Fruit fly (Drosophila melanogaster) whole organism, embryonic: ENCODE measurements around the gene ps.

Source experiments
- Blimp-1 ChIP-seq: fragments of 200-800 bp; sonication (Bioruptor generic); optimal IDR thresholded peaks from 3 replicates; lab custom pipeline; 2018; ENCODE audit warnings: missing biosample characterization, missing genetic modification characterization, mild to moderate bottlenecking, moderate library complexity, missing genetic modification reagents
- CG12155 ChIP-seq: fragments of 200-800 bp; sonication (Bioruptor generic); optimal IDR thresholded peaks from 3 replicates; lab custom pipeline; 2016; ENCODE audit warnings: missing biosample characterization, missing genetic modification characterization
- CG12942 ChIP-seq: fragments of 200-800 bp; sonication (Bioruptor generic); optimal IDR thresholded peaks from 3 replicates; lab custom pipeline; 2016; ENCODE audit warnings: missing biosample characterization, missing genetic modification characterization
- Hr3 ChIP-seq: fragments of 200-800 bp; sonication (Bioruptor generic); optimal IDR thresholded peaks from 3 replicates; lab custom pipeline; 2016; ENCODE audit warnings: missing biosample characterization, missing genetic modification characterization
- NC2β ChIP-seq: fragments of 200-800 bp; sonication (Bioruptor generic); optimal IDR thresholded peaks from 2 replicates; lab custom pipeline; 2016; ENCODE audit warnings: missing biosample characterization, missing genetic modification characterization
- Rfx ChIP-seq: fragments of 200-800 bp; sonication (Bioruptor generic); IDR thresholded peaks from 2 replicates; pipeline ENCODE4 v1.3.6; 2022; ENCODE audit warnings: missing biosample characterization, missing genetic modification characterization
- Rx ChIP-seq: fragments of 200-800 bp; sonication (Bioruptor generic); IDR thresholded peaks from 2 replicates; pipeline ENCODE4 v1.3.6; 2022; ENCODE audit warnings: missing biosample characterization, missing genetic modification characterization
- Spps ChIP-seq: fragments of 200-800 bp; sonication (Bioruptor generic); optimal IDR thresholded peaks from 2 replicates; lab custom pipeline; 2018; ENCODE audit warnings: missing biosample characterization, mild to moderate bottlenecking, missing genetic modification characterization
- kay ChIP-seq: fragments of 200-800 bp; sonication (Bioruptor generic); optimal IDR thresholded peaks from 2 replicates; lab custom pipeline; 2016; ENCODE audit warnings: missing biosample characterization, missing genetic modification characterization
- mam ChIP-seq: fragments of 200-800 bp; sonication (Bioruptor generic); optimal IDR thresholded peaks from 3 replicates; lab custom pipeline; 2016; ENCODE audit warnings: missing biosample characterization, missing genetic modification characterization
- nau ChIP-seq: fragments of 200-800 bp; sonication (Bioruptor generic); optimal IDR thresholded peaks from 3 replicates; lab custom pipeline; 2017; ENCODE audit warnings: missing biosample characterization, mild to moderate bottlenecking, missing genetic modification characterization, missing genetic modification reagents
- nmo ChIP-seq: fragments of 200-800 bp; sonication (Bioruptor generic); optimal IDR thresholded peaks from 2 replicates; lab custom pipeline; 2018; ENCODE audit warnings: missing biosample characterization, mild to moderate bottlenecking, missing genetic modification characterization, moderate library complexity
- pzg ChIP-seq: fragments of 200-800 bp; sonication (Bioruptor generic); optimal IDR thresholded peaks from 3 replicates; lab custom pipeline; 2018; ENCODE audit warnings: missing biosample characterization, mild to moderate bottlenecking, missing genetic modification characterization, moderate library complexity
- shn ChIP-seq: fragments of 200-800 bp; sonication (Bioruptor generic); optimal IDR thresholded peaks from 3 replicates; lab custom pipeline; 2016; ENCODE audit warnings: missing biosample characterization, missing genetic modification characterization

DNA sequence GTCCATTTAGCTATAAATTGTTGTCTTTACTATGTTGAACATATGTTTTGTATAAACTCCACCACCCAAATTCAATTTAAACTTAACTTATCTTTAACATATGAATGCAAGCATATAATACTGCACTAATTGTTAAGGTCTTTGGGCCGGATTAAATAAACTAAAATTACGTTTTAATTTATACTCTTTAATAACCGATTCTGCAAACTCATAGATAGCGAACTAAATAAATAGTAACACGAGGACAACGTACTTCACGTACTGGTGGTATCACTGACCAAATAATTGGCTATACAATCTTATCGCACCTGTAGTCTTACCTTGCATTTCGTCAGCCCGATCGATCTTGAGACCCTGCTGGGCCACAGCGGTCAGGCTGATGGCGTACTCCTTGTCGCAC lies 25.3 kb upstream of the ps start:
- no peak for TF ChIP-seq nau (GFP tag; lab: Kevin White, UChicago)
- no peak for TF ChIP-seq nmo (GFP tag; lab: Kevin White, UChicago)
- TF ChIP-seq Rx (GFP tag; lab: Robert Waterston, UW) = no peak
- TF ChIP-seq Rfx (GFP tag; lab: Robert Waterston, UW) = no peak
- no peak for TF ChIP-seq CG12942
- TF ChIP-seq mam (GFP tag; lab: Kevin White, UChicago) = no peak
- TF ChIP-seq Hr3 (GFP tag; lab: Kevin White, UChicago) = no peak
- TF ChIP-seq pzg (GFP tag; lab: Kevin White, UChicago) = no peak
- TF ChIP-seq shn = no peak
- TF ChIP-seq CG12155 (GFP tag; lab: Kevin White, UChicago) = no peak
- TF ChIP-seq NC2β (GFP tag; lab: Kevin White, UChicago) = no peak
- TF ChIP-seq kay (GFP tag; lab: Kevin White, UChicago) = no peak
- no peak for TF ChIP-seq Spps (tag; lab: Kevin White, UChicago)
- no peak for TF ChIP-seq Blimp-1 (GFP tag; lab: Kevin White, UChicago)
